Worm (Caenorhabditis elegans) whole organism, young adult: ENCODE measurements around the gene dyf-2.
A peak's percentile ranks its signal among the peaks of the same experiment; 100 is the strongest.

Experiments
- B0336.3 ChIP-seq: fragments of 200-800 bp; sonication (Bioruptor generic); IDR thresholded peaks from 2 replicates; pipeline ENCODE4 v1.3.6; 2022; ENCODE audit warnings: missing genetic modification characterization, missing compliant biosample characterization
- C17E4.6 ChIP-seq: fragments of 200-800 bp; sonication (Bioruptor generic); IDR thresholded peaks from 2 replicates; pipeline ENCODE4 v1.3.6; 2022; ENCODE audit warnings: missing genetic modification reagents, missing genetic modification characterization, missing compliant biosample characterization
- F55B11.4 ChIP-seq: sonication (generic microtip); optimal IDR thresholded peaks from 2 replicates; lab custom pipeline; 2016; ENCODE audit warnings: missing compliant biosample characterization, missing genetic modification characterization, borderline replicate concordance; ENCODE audit not compliant: insufficient read depth
- F57A8.1 ChIP-seq: fragments of 200-800 bp; sonication (Bioruptor generic); optimal IDR thresholded peaks from 2 replicates; lab custom pipeline; 2018; ENCODE audit warnings: mild to moderate bottlenecking, missing genetic modification characterization, moderate library complexity, missing compliant biosample characterization
- K11D2.4 ChIP-seq: fragments of 200-800 bp; sonication (Bioruptor generic); IDR thresholded peaks from 2 replicates; pipeline ENCODE4 v1.3.6; 2022; ENCODE audit warnings: missing genetic modification reagents, missing genetic modification characterization, missing compliant biosample characterization
- Y79H2A.3 ChIP-seq: fragments of 200-800 bp; sonication (Bioruptor generic); conservative IDR thresholded peaks from 2 replicates; pipeline ENCODE4 v1.3.6; 2022; ENCODE audit warnings: missing genetic modification reagents, missing genetic modification characterization, missing compliant biosample characterization
- ZK185.1 ChIP-seq: sonication (generic microtip); optimal IDR thresholded peaks from 2 replicates; lab custom pipeline; 2016; ENCODE audit warnings: mild to moderate bottlenecking, missing genetic modification characterization, missing compliant biosample characterization; ENCODE audit not compliant: poor library complexity, severe bottlenecking
- akir-1 ChIP-seq: fragments of 200-800 bp; sonication (Bioruptor generic); optimal IDR thresholded peaks from 2 replicates; lab custom pipeline; 2018; ENCODE audit warnings: mild to moderate bottlenecking, missing genetic modification characterization, moderate library complexity, missing compliant biosample characterization
- atf-7 ChIP-seq: sonication (generic microtip); optimal IDR thresholded peaks from 2 replicates; lab custom pipeline; 2017; ENCODE audit warnings: mild to moderate bottlenecking, missing genetic modification characterization, missing compliant biosample characterization
- attf-3 ChIP-seq: fragments of 200-800 bp; sonication (Bioruptor generic); conservative IDR thresholded peaks from 2 replicates; pipeline ENCODE4 v1.3.6; 2022; ENCODE audit warnings: missing genetic modification reagents, missing genetic modification characterization, missing compliant biosample characterization
- bed-2 ChIP-seq: fragments of 200-800 bp; sonication (Bioruptor generic); IDR thresholded peaks from 2 replicates; pipeline ENCODE4 v1.3.6; 2022; ENCODE audit warnings: missing genetic modification reagents, missing genetic modification characterization, missing compliant biosample characterization
- ccch-3 ChIP-seq: fragments of 200-800 bp; sonication (Bioruptor generic); optimal IDR thresholded peaks from 2 replicates; lab custom pipeline; 2018; ENCODE audit warnings: mild to moderate bottlenecking, missing genetic modification characterization, missing compliant biosample characterization
- ceh-40 ChIP-seq: fragments of 200-800 bp; sonication (Bioruptor generic); IDR thresholded peaks from 2 replicates; pipeline ENCODE4 v1.3.6; 2022; ENCODE audit warnings: missing genetic modification characterization, missing compliant biosample characterization
- ceh-79 ChIP-seq: sonication (generic microtip); optimal IDR thresholded peaks from 2 replicates; lab custom pipeline; 2017; ENCODE audit warnings: mild to moderate bottlenecking, missing genetic modification characterization, missing compliant biosample characterization
- dox-1 ChIP-seq: fragments of 200-800 bp; sonication (Bioruptor generic); IDR thresholded peaks from 2 replicates; pipeline ENCODE4 v1.3.6; 2022; ENCODE audit warnings: missing genetic modification reagents, missing genetic modification characterization, missing compliant biosample characterization
- efl-1 ChIP-seq: fragments of 150-350 bp; optimal IDR thresholded peaks from 2 replicates; lab custom pipeline; 2014; ENCODE audit warnings: missing biosample characterization, missing genetic modification reagents, missing genetic modification characterization
- egl-44 ChIP-seq: fragments of 200-800 bp; sonication (Bioruptor generic); IDR thresholded peaks from 2 replicates; pipeline ENCODE4 v1.3.6; 2022; ENCODE audit warnings: missing genetic modification reagents, missing genetic modification characterization, missing compliant biosample characterization
- egrh-3 ChIP-seq: fragments of 200-800 bp; sonication (Bioruptor generic); IDR thresholded peaks from 2 replicates; pipeline ENCODE4 v1.3.6; 2022; ENCODE audit warnings: missing genetic modification reagents, missing genetic modification characterization, missing compliant biosample characterization
- hlh-12 ChIP-seq: sonication (generic microtip); optimal IDR thresholded peaks from 2 replicates; lab custom pipeline; 2016; ENCODE audit warnings: missing genetic modification characterization, missing compliant biosample characterization
- hlh-26 ChIP-seq: fragments of 200-800 bp; sonication (Bioruptor generic); conservative IDR thresholded peaks from 2 replicates; pipeline ENCODE4 v1.3.6; 2022; ENCODE audit warnings: missing genetic modification reagents, missing genetic modification characterization, missing compliant biosample characterization
- hmg-1.2 ChIP-seq: fragments of 200-800 bp; sonication (Bioruptor generic); IDR thresholded peaks from 2 replicates; pipeline ENCODE4 v1.3.6; 2022; ENCODE audit warnings: missing genetic modification reagents, missing genetic modification characterization, missing compliant biosample characterization
- hrde-1 ChIP-seq: sonication (generic microtip); optimal IDR thresholded peaks from 2 replicates; lab custom pipeline; 2016; ENCODE audit warnings: missing genetic modification characterization, mild to moderate bottlenecking, missing compliant biosample characterization, moderate library complexity, missing genotype, missing genetic modification reagents, borderline replicate concordance
- hsf-1 ChIP-seq: fragments of 200-800 bp; sonication (Bioruptor generic); IDR thresholded peaks from 2 replicates; pipeline ENCODE4 v1.3.6; 2022; ENCODE audit warnings: missing genetic modification reagents, missing genetic modification characterization, missing compliant biosample characterization
- lin-26 ChIP-seq: fragments of 200-800 bp; sonication (Bioruptor generic); IDR thresholded peaks from 2 replicates; pipeline ENCODE4 v1.3.6; 2022; ENCODE audit warnings: missing genetic modification reagents, missing genetic modification characterization, missing compliant biosample characterization
- lin-35 ChIP-seq, 3 experiments: fragments of 150-350 bp in 2 of 3; sonication (generic microtip) in 1 of 3; optimal IDR thresholded peaks; 2 replicates each; lab custom pipeline; 2014 to 2018; ENCODE audit warnings: missing biosample characterization in 3 of 3, missing genetic modification characterization in 3 of 3, missing genetic modification reagents in 3 of 3
- lin-40 ChIP-seq: sonication (generic microtip); optimal IDR thresholded peaks from 2 replicates; lab custom pipeline; 2016; ENCODE audit warnings: missing genetic modification characterization, mild to moderate bottlenecking, missing compliant biosample characterization, missing genotype, missing genetic modification reagents
- madf-8 ChIP-seq: fragments of 200-800 bp; sonication (Bioruptor generic); conservative IDR thresholded peaks from 2 replicates; pipeline ENCODE4 v1.3.6; 2022; ENCODE audit warnings: missing genetic modification reagents, missing genetic modification characterization, missing compliant biosample characterization
- mcd-1 ChIP-seq: fragments of 200-800 bp; sonication (Bioruptor generic); IDR thresholded peaks from 2 replicates; pipeline ENCODE4 v1.3.6; 2022; ENCODE audit warnings: missing genetic modification reagents, missing genetic modification characterization, missing compliant biosample characterization
- mel-28 ChIP-seq: sonication (generic microtip); optimal IDR thresholded peaks from 2 replicates; lab custom pipeline; 2016; ENCODE audit warnings: borderline replicate concordance, mild to moderate bottlenecking, missing genetic modification characterization, missing compliant biosample characterization
- mes-4 ChIP-seq: sonication (generic microtip); optimal IDR thresholded peaks from 2 replicates; lab custom pipeline; 2016; ENCODE audit warnings: missing genotype, missing genetic modification characterization, missing compliant biosample characterization
- nfya-1 ChIP-seq: sonication (generic microtip); optimal IDR thresholded peaks from 2 replicates; lab custom pipeline; 2017; ENCODE audit warnings: antibody characterized with exemption, missing compliant biosample characterization, missing genetic modification characterization, borderline replicate concordance; ENCODE audit not compliant: insufficient read depth
- nhr-27 ChIP-seq: fragments of 200-800 bp; sonication (Bioruptor generic); optimal IDR thresholded peaks from 2 replicates; lab custom pipeline; 2018; ENCODE audit warnings: mild to moderate bottlenecking, missing genetic modification characterization, moderate library complexity, missing compliant biosample characterization
- rcor-1 ChIP-seq: fragments of 200-800 bp; sonication (Bioruptor generic); IDR thresholded peaks from 2 replicates; pipeline ENCODE4 v1.3.6; 2022; ENCODE audit warnings: missing genetic modification reagents, missing genetic modification characterization, missing compliant biosample characterization
- sptf-2 ChIP-seq: fragments of 200-800 bp; sonication (Bioruptor generic); optimal IDR thresholded peaks from 2 replicates; lab custom pipeline; 2018; ENCODE audit warnings: mild to moderate bottlenecking, missing genetic modification characterization, missing compliant biosample characterization
- tbx-9 ChIP-seq: sonication (generic microtip); optimal IDR thresholded peaks from 2 replicates; lab custom pipeline; 2016; ENCODE audit warnings: borderline replicate concordance, missing genetic modification characterization, inconsistent platforms, missing compliant biosample characterization
- zfh-2 ChIP-seq: fragments of 200-800 bp; sonication (Bioruptor generic); conservative IDR thresholded peaks from 2 replicates; pipeline ENCODE4 v1.3.6; 2022; ENCODE audit warnings: missing genetic modification reagents, missing genetic modification characterization, missing compliant biosample characterization
- zim-3 ChIP-seq: sonication (generic microtip); optimal IDR thresholded peaks from 2 replicates; lab custom pipeline; 2017; ENCODE audit warnings: mild to moderate bottlenecking, missing genetic modification characterization, moderate library complexity, missing compliant biosample characterization
- ztf-18 ChIP-seq: sonication (generic microtip); optimal IDR thresholded peaks from 2 replicates; lab custom pipeline; 2016; ENCODE audit warnings: missing genotype, mild to moderate bottlenecking, missing genetic modification characterization, missing compliant biosample characterization
- ztf-26 ChIP-seq: sonication (generic microtip); optimal IDR thresholded peaks from 2 replicates; lab custom pipeline; 2017; ENCODE audit warnings: missing genetic modification characterization, missing compliant biosample characterization
- ztf-28 ChIP-seq: fragments of 200-800 bp; sonication (Bioruptor generic); IDR thresholded peaks from 2 replicates; pipeline ENCODE4 v1.3.6; 2022; ENCODE audit warnings: missing genetic modification reagents, missing genetic modification characterization, missing compliant biosample characterization

The dyf-2 gene

DNA sequence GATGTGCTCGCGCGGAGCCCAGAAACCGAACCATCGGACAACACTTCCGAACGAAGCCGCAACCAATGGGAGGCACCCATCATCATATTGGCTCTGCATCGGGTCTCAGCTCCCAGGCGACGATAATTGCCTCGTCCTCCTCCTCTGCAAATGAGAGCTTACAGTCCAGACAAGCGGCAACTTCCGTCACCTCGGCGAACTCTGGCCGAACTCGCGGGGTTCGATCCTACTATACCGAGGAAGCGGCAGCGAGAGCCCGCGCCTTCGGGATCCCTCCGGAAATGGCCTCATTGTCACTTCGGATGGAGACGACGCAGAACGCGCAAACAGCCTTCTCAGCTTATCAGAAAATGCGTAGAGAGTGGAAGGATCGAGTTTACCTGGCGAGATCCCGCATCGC, 31.3 kb downstream of the dyf-2 start:
- TF ChIP-seq ceh-79: no peak
- no peak for TF ChIP-seq lin-35 (GFP tag; optimal IDR thresholded peaks at IDR 0.05; lab: Kevin White, UChicago)
- TF ChIP-seq hmg-1.2: no peak
- TF ChIP-seq attf-3 (GFP tag; lab: Robert Waterston, UW): no peak
- TF ChIP-seq atf-7 (tag; lab: Kevin White, UChicago): no peak
- no peak for TF ChIP-seq K11D2.4 (GFP tag; lab: Robert Waterston, UW)
- TF ChIP-seq ceh-40 (GFP tag; lab: Robert Waterston, UW): no peak
- TF ChIP-seq sptf-2 (GFP tag; lab: Kevin White, UChicago): no peak
- peak; percentile 28; the same call in 1 of the 2 replicates for TF ChIP-seq egrh-3
- TF ChIP-seq C17E4.6 (GFP tag; lab: Robert Waterston, UW): no peak
- TF ChIP-seq efl-1 (GFP tag; lab: Kevin White, UChicago): no peak
- peak; percentile 88 for TF ChIP-seq zfh-2 (GFP tag; lab: Robert Waterston, UW)
- no peak for TF ChIP-seq bed-2
- TF ChIP-seq mes-4 (tag; lab: Kevin White, UChicago): no peak
- no peak for TF ChIP-seq nhr-27 (tag; lab: Kevin White, UChicago)
- TF ChIP-seq mcd-1 (GFP tag; lab: Robert Waterston, UW): no peak
- no peak for TF ChIP-seq lin-40 (tag; lab: Kevin White, UChicago)
- no peak for TF ChIP-seq madf-8 (GFP tag; lab: Robert Waterston, UW)
- TF ChIP-seq egl-44 (GFP tag; lab: Robert Waterston, UW): 0 out of 2 replicates have a peak, but pooled peaks have one; percentile 17
- TF ChIP-seq hsf-1 (GFP tag; lab: Robert Waterston, UW): 0 out of 2 replicates have a peak, but pooled peaks have one; percentile 18
- TF ChIP-seq hlh-12 (tag; lab: Kevin White, UChicago): no peak

DNA sequence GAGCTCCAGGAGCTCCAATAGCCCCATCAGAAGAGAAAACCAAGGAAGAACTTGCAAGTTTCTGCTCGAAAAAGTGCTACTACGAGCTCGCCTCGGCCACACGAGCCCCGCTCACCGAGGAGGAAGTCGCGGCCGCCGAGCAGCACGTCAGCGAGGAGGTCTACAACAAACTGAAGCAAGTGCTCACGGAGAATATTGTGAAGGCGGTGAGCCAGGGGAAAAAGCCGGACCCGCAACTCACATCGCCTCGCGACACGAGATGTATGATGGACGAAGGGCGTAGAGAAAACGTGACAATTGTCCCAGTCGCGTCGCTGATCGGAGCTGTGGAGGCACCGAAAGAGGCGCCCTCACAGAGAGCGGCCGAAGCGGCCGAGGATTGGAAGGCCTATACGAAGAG, 33.5 kb downstream of the dyf-2 start:
- TF ChIP-seq dox-1 (GFP tag; lab: Robert Waterston, UW) (0 out of 2 replicates have a peak, but pooled peaks have one; percentile 6), egrh-3 (peak; percentile 5; the same call in 1 of the 2 replicates), rcor-1 (GFP tag; lab: Robert Waterston, UW) (no peak), tbx-9 (tag; lab: Kevin White, UChicago) (no peak), akir-1 (GFP tag; lab: Kevin White, UChicago) (no peak), lin-40 (tag; lab: Kevin White, UChicago) (no peak), zfh-2 (GFP tag; lab: Robert Waterston, UW) (peak; percentile 51)

DNA sequence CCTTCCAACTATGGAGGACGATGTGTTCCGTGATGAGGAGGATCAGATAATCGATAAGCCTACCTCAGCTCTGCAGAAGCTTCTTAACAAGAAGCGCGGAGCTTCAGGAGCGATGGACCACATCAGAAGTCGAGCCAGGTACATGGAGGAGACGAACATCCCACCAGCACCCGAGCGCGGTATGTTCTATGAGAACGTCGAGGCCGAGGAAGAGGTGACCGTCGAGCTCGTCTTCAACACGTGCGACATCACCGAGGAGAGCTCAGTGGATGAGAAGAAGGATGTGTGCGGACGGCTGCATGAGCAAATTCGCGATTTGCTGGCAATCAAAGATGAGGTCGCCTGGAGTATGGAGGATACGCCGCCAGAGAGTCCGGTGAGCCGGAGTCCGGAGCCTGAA, 34.2 kb downstream of the dyf-2 start:
- TF ChIP-seq Y79H2A.3 (no peak), hlh-26 (GFP tag; lab: Robert Waterston, UW) (no peak), nhr-27 (tag; lab: Kevin White, UChicago) (no peak), ZK185.1 (tag; lab: Kevin White, UChicago) (no peak), ccch-3 (GFP tag; lab: Kevin White, UChicago) (no peak), ceh-40 (GFP tag; lab: Robert Waterston, UW) (no peak), hrde-1 (tag; lab: Kevin White, UChicago) (no peak), mel-28 (tag; lab: Kevin White, UChicago) (no peak), F57A8.1 (no peak), ztf-26 (tag; lab: Kevin White, UChicago) (no peak), lin-40 (tag; lab: Kevin White, UChicago) (no peak)

DNA sequence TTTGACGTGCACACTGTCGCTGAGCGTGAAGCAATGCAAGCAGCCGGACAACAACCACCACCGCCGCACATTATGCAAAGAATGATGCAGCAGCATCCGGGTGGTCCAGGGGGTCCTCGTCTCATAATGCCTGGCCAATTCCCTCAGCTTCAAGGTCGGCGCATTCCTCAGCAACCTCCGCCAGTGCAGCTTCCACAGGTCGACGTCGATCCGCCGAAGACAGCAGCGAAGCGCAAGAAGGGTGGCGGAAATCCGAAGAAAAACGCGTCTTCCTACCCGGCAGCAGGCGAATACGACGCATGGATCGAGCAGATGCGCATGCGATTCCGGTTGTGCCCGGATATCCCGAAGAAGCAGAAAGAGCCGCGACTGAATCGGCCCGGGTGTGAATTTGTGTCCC, 34.8 kb downstream of the dyf-2 start:
- TF ChIP-seq egrh-3: peak; percentile 77
- 0 out of 2 replicates have a peak, but pooled peaks have one; percentile 41 for TF ChIP-seq lin-26 (GFP tag; lab: Robert Waterston, UW)
- TF ChIP-seq zfh-2 (GFP tag; lab: Robert Waterston, UW): peak; percentile 85
- no peak for TF ChIP-seq zim-3 (tag; lab: Kevin White, UChicago)
- no peak for TF ChIP-seq ztf-28
- TF ChIP-seq B0336.3 (GFP tag; lab: Robert Waterston, UW): no peak
- TF ChIP-seq hmg-1.2: no peak
- TF ChIP-seq F55B11.4 (tag; lab: Kevin White, UChicago): no peak
- TF ChIP-seq ztf-18 (tag; lab: Kevin White, UChicago): no peak
- peak; percentile 5; the same call in 1 of the 2 replicates for TF ChIP-seq dox-1 (GFP tag; lab: Robert Waterston, UW)
- no peak for TF ChIP-seq hrde-1 (tag; lab: Kevin White, UChicago)
- TF ChIP-seq nfya-1: no peak
